Worm (Caenorhabditis elegans) whole organism, young adult: ENCODE results near the gene F35E8.7.

ENCODE experiments used
- F49E8.2 ChIP-seq: sonication (generic microtip); optimal IDR thresholded peaks from 3 replicates; lab custom pipeline; 2017; ENCODE audit warnings: missing genetic modification characterization, mild to moderate bottlenecking, missing compliant biosample characterization, antibody characterized with exemption, moderate library complexity; ENCODE audit not compliant: insufficient read depth
- F52B5.7 ChIP-seq: sonication (generic microtip); optimal IDR thresholded peaks from 2 replicates; lab custom pipeline; 2016; ENCODE audit warnings: mild to moderate bottlenecking, missing genetic modification characterization, missing compliant biosample characterization
- Y56A3A.18 ChIP-seq: fragments of 200-800 bp; sonication (Bioruptor generic); IDR thresholded peaks from 2 replicates; pipeline ENCODE4 v1.3.6; 2022; ENCODE audit warnings: missing genetic modification reagents, missing genetic modification characterization, missing compliant biosample characterization
- aptf-3 ChIP-seq: fragments of 200-800 bp; sonication (Bioruptor generic); IDR thresholded peaks from 2 replicates; pipeline ENCODE4 v1.3.6; 2022; ENCODE audit warnings: missing genetic modification characterization, missing compliant biosample characterization
- ekl-4 ChIP-seq: fragments of 200-800 bp; sonication (Bioruptor generic); IDR thresholded peaks from 2 replicates; pipeline ENCODE4 v1.3.6; 2022; ENCODE audit warnings: missing genetic modification reagents, missing genetic modification characterization, missing compliant biosample characterization
- him-1 ChIP-seq: sonication (generic microtip); optimal IDR thresholded peaks from 2 replicates; lab custom pipeline; 2016; ENCODE audit warnings: missing genotype, missing genetic modification reagents, missing genetic modification characterization, missing compliant biosample characterization
- nhr-90 ChIP-seq: sonication (generic microtip); optimal IDR thresholded peaks from 2 replicates; lab custom pipeline; 2016; ENCODE audit warnings: missing genotype, mild to moderate bottlenecking, missing genetic modification characterization, missing compliant biosample characterization
- pha-4 ChIP-seq: fragments of 150-350 bp; sonication (generic microtip); optimal IDR thresholded peaks from 2 replicates; lab custom pipeline; 2014; ENCODE audit warnings: missing biosample characterization, missing genetic modification reagents, missing genetic modification characterization
- rcor-1 ChIP-seq: fragments of 200-800 bp; sonication (Bioruptor generic); IDR thresholded peaks from 2 replicates; pipeline ENCODE4 v1.3.6; 2022; ENCODE audit warnings: missing genetic modification reagents, missing genetic modification characterization, missing compliant biosample characterization
- rec-8 ChIP-seq, 2 experiments: sonication (generic microtip); optimal IDR thresholded peaks; 2 replicates each; lab custom pipeline; 2016; ENCODE audit warnings: mild to moderate bottlenecking in 2 of 2, missing genetic modification characterization in 2 of 2, missing genetic modification reagents in 2 of 2, missing genotype in 2 of 2, missing biosample characterization in 1 of 2, missing compliant biosample characterization in 1 of 2, moderate library complexity in 1 of 2
- sea-2 ChIP-seq: fragments of 200-800 bp; sonication (Bioruptor generic); IDR thresholded peaks from 2 replicates; pipeline ENCODE4 v1.3.6; 2022; ENCODE audit warnings: missing genetic modification characterization, missing compliant biosample characterization
- unc-62 ChIP-seq: fragments of 150-350 bp; optimal IDR thresholded peaks from 2 replicates; lab custom pipeline; 2014; ENCODE audit warnings: missing biosample characterization, missing genetic modification reagents, missing genetic modification characterization

DNA sequence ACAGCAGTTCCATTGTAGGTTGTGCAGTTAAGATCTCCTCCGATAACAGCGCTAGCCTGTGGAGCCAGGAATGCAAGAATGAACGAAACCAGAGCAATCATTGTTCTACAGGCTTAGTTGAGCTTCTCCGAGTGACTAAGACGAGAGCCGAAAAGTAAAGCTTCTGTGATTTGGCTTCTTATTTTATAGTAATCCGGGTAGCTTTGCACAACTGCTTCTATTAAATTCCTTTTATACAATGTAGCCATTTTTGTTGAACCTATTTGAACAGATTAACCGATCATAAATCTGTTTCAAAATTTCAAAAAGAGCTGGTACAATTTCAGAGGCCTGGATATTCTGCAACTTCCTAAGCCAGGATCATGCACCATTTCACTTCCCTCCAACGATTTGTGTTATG lies 3.6 kb downstream of the F35E8.7 start, which contains the start of gene F35E8.9:
- TF ChIP-seq F49E8.2 (tag; lab: Kevin White, UChicago) (no peak), Y56A3A.18 (no peak), pha-4 (tag; lab: Kevin White, UChicago) (no peak), F52B5.7 (tag; lab: Kevin White, UChicago) (no peak), nhr-90 (tag; lab: Kevin White, UChicago) (no peak), aptf-3 (GFP tag; lab: Robert Waterston, UW) (no peak), him-1 (tag; lab: Kevin White, UChicago) (no peak), rcor-1 (GFP tag; lab: Robert Waterston, UW) (no peak), unc-62 (GFP tag; lab: Kevin White, UChicago) (no peak), ekl-4 (GFP tag; lab: Robert Waterston, UW) (no peak), rec-8 (tag; optimal IDR thresholded peaks at IDR 0.05; lab: Kevin White, UChicago) (no peak), sea-2 (no peak)
